Fruit fly (Drosophila melanogaster) whole organism, wandering third instar larva: Measurements from ENCODE around the gene Imp.

Experiments used
- CG32264 ChIP-seq: fragments of 200-800 bp; sonication (Bioruptor generic); optimal IDR thresholded peaks from 2 replicates; lab custom pipeline; 2016; ENCODE audit warnings: missing biosample characterization, missing genetic modification characterization
- CrebA ChIP-seq: fragments of 200-800 bp; sonication (Bioruptor generic); optimal IDR thresholded peaks from 2 replicates; lab custom pipeline; 2016; ENCODE audit warnings: missing biosample characterization, mild to moderate bottlenecking, missing genetic modification characterization, borderline replicate concordance
- dl ChIP-seq, 2 experiments: fragments of 175-275, 200-275 bp in 1 of 2; fragments of 200-275 bp in 1 of 2; sonication (Bioruptor generic); optimal IDR thresholded peaks; lab custom pipeline; 2018; ENCODE audit warnings: mild to moderate bottlenecking in 2 of 2, missing biosample characterization in 2 of 2, missing genetic modification characterization in 2 of 2, moderate library complexity in 2 of 2; ENCODE audit not compliant: partially characterized antibody in 2 of 2, insufficient read depth in 1 of 2
- h ChIP-seq: fragments of 200-800 bp; sonication (Bioruptor generic); optimal IDR thresholded peaks from 3 replicates; lab custom pipeline; 2016; ENCODE audit warnings: missing biosample characterization, mild to moderate bottlenecking, missing genetic modification characterization
- pan ChIP-seq: fragments of >200 bp; optimal IDR thresholded peaks from 2 replicates; lab custom pipeline; 2017
- usp ChIP-seq: fragments of >200 bp; optimal IDR thresholded peaks from 2 replicates; lab custom pipeline; 2017; ENCODE audit warnings: missing biosample characterization, missing genetic modification characterization
- woc ChIP-seq: sonication (Bioruptor generic); optimal IDR thresholded peaks from 2 replicates; lab custom pipeline; 2016; ENCODE audit warnings: missing biosample characterization, mild to moderate bottlenecking, missing genetic modification characterization

DNA sequence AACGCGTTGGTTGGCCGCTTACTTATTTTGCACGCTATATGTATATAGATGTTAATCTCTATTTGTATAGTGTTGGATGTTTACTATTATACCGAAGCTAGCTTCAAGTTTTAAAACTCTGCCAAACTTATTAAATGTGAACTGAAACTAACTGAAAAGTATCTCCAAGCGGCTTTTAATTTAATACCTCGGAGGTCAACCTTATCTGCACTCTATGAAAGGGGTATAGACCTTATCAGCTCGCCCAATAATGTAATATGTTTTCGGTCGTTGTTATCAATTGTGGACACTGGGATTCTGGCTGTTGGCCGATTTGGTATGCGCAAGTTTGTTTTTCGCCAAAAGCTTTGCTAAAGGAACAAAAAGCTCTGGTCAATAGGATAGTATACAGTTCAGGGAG, 75.4 kb downstream of the Imp start:
- TF ChIP-seq usp (GFP tag; lab: Kevin White, UChicago) (no peak), h (GFP tag; lab: Kevin White, UChicago) (no peak), woc (no peak), dl (GFP tag; optimal IDR thresholded peaks at IDR 0.05; lab: Kevin White, UChicago; ENCODE audit: insufficient read depth in 1 of 2, partially characterized antibody in 2 of 2) (no peak), CG32264 (GFP tag; lab: Kevin White, UChicago) (no peak), pan (lab: Kevin White, UChicago) (no peak), CrebA (GFP tag; lab: Kevin White, UChicago) (no peak)
